Worm (Caenorhabditis elegans) whole organism, late embryonic: ENCODE data around the gene C04B4.1.
"Not testable (repeated sequence)": the region's sequence is repeated elsewhere in the genome, so short reads cannot be mapped to it uniquely, and the experiment has no call there.

ENCODE experiments used
- F13H6.1 ChIP-seq: sonication (generic microtip); optimal IDR thresholded peaks from 2 replicates; lab custom pipeline; 2016; ENCODE audit warnings: missing genetic modification characterization, missing compliant biosample characterization
- K09A11.1 ChIP-seq: sonication (generic microtip); optimal IDR thresholded peaks from 2 replicates; lab custom pipeline; 2017; ENCODE audit warnings: antibody characterized with exemption, mild to moderate bottlenecking, missing genetic modification characterization, missing compliant biosample characterization; ENCODE audit not compliant: insufficient read depth
- T23F11.4 ChIP-seq: fragments of 200-800 bp; sonication (Bioruptor generic); optimal IDR thresholded peaks from 2 replicates; lab custom pipeline; 2018; ENCODE audit warnings: mild to moderate bottlenecking, missing genetic modification characterization, missing compliant biosample characterization
- Y22D7AL.16 ChIP-seq: sonication (generic microtip); optimal IDR thresholded peaks from 2 replicates; lab custom pipeline; 2016; ENCODE audit warnings: missing genetic modification characterization, missing compliant biosample characterization
- ahr-1 ChIP-seq: sonication (generic microtip); optimal IDR thresholded peaks from 2 replicates; lab custom pipeline; 2016; ENCODE audit warnings: missing genetic modification characterization, missing compliant biosample characterization
- ama-1 ChIP-seq: fragments of 150-350 bp; optimal IDR thresholded peaks from 2 replicates; lab custom pipeline; 2014
- ceh-14 ChIP-seq: sonication (generic microtip); optimal IDR thresholded peaks from 2 replicates; lab custom pipeline; 2016; ENCODE audit warnings: missing genotype, missing genetic modification characterization, missing compliant biosample characterization
- ceh-19 ChIP-seq: fragments of 200-800 bp; sonication (Bioruptor generic); optimal IDR thresholded peaks from 2 replicates; lab custom pipeline; 2018; ENCODE audit warnings: mild to moderate bottlenecking, missing genetic modification characterization, missing compliant biosample characterization
- ceh-22 ChIP-seq: sonication (generic microtip); optimal IDR thresholded peaks from 2 replicates; lab custom pipeline; 2017; ENCODE audit warnings: missing biosample characterization, missing genetic modification characterization
- ceh-24 ChIP-seq: sonication (generic microtip); optimal IDR thresholded peaks from 2 replicates; lab custom pipeline; 2016; ENCODE audit warnings: mild to moderate bottlenecking, missing genetic modification characterization, missing compliant biosample characterization
- ceh-31 ChIP-seq: sonication (generic microtip); optimal IDR thresholded peaks from 2 replicates; lab custom pipeline; 2016; ENCODE audit warnings: missing genetic modification characterization, missing compliant biosample characterization
- ceh-45 ChIP-seq: fragments of 200-800 bp; sonication (Bioruptor generic); IDR thresholded peaks from 2 replicates; pipeline ENCODE4 v1.3.6; 2022; ENCODE audit warnings: missing genetic modification reagents, missing genetic modification characterization, missing compliant biosample characterization
- ceh-9 ChIP-seq: sonication (generic microtip); optimal IDR thresholded peaks from 2 replicates; lab custom pipeline; 2016; ENCODE audit warnings: mild to moderate bottlenecking, missing genetic modification characterization, inconsistent platforms, missing compliant biosample characterization
- dmd-4 ChIP-seq: sonication (generic microtip); optimal IDR thresholded peaks from 2 replicates; lab custom pipeline; 2016; ENCODE audit warnings: borderline replicate concordance, missing genetic modification characterization, missing compliant biosample characterization
- elt-2 ChIP-seq: sonication (generic microtip); optimal IDR thresholded peaks from 2 replicates; lab custom pipeline; 2016; ENCODE audit warnings: missing genetic modification reagents, missing genetic modification characterization, missing compliant biosample characterization
- elt-4 ChIP-seq: sonication (generic microtip); optimal IDR thresholded peaks from 2 replicates; lab custom pipeline; 2016; ENCODE audit warnings: missing genetic modification characterization, missing compliant biosample characterization
- fax-1 ChIP-seq: sonication (generic microtip); optimal IDR thresholded peaks from 2 replicates; lab custom pipeline; 2016; ENCODE audit warnings: missing genotype, missing genetic modification characterization, missing compliant biosample characterization
- fkh-10 ChIP-seq: fragments of 150-350 bp; optimal IDR thresholded peaks from 2 replicates; lab custom pipeline; 2014; ENCODE audit warnings: missing biosample characterization, missing genetic modification reagents, missing genetic modification characterization
- fkh-6 ChIP-seq: sonication (generic microtip); optimal IDR thresholded peaks from 2 replicates; lab custom pipeline; 2016; ENCODE audit warnings: missing genetic modification characterization, missing compliant biosample characterization
- hlh-13 ChIP-seq: fragments of 200-800 bp; sonication (Bioruptor generic); optimal IDR thresholded peaks from 2 replicates; lab custom pipeline; 2018; ENCODE audit warnings: mild to moderate bottlenecking, missing genetic modification characterization, missing compliant biosample characterization
- hlh-15 ChIP-seq: sonication (generic microtip); optimal IDR thresholded peaks from 2 replicates; lab custom pipeline; 2016; ENCODE audit warnings: missing genetic modification characterization, missing compliant biosample characterization
- hlh-6 ChIP-seq: sonication (generic microtip); optimal IDR thresholded peaks from 2 replicates; lab custom pipeline; 2016; ENCODE audit warnings: missing genotype, missing genetic modification characterization, missing compliant biosample characterization
- lim-6 ChIP-seq: sonication (generic microtip); optimal IDR thresholded peaks from 2 replicates; lab custom pipeline; 2016; ENCODE audit warnings: missing genetic modification characterization, missing compliant biosample characterization
- lin-11 ChIP-seq: fragments of 200-800 bp; sonication (Bioruptor generic); optimal IDR thresholded peaks from 2 replicates; lab custom pipeline; 2018; ENCODE audit warnings: mild to moderate bottlenecking, missing genetic modification characterization, missing compliant biosample characterization
- npax-4 ChIP-seq: sonication (generic microtip); optimal IDR thresholded peaks from 2 replicates; lab custom pipeline; 2016; ENCODE audit warnings: missing genetic modification characterization, missing compliant biosample characterization
- pag-3 ChIP-seq: sonication (generic microtip); optimal IDR thresholded peaks from 2 replicates; lab custom pipeline; 2016; ENCODE audit warnings: missing compliant biosample characterization, missing genetic modification characterization, borderline replicate concordance
- pros-1 ChIP-seq: fragments of 150-350 bp; optimal IDR thresholded peaks from 2 replicates; lab custom pipeline; 2014; ENCODE audit warnings: missing biosample characterization, missing genetic modification reagents, missing genetic modification characterization
- rnt-1 ChIP-seq: sonication (generic microtip); optimal IDR thresholded peaks from 2 replicates; lab custom pipeline; 2016; ENCODE audit warnings: missing genetic modification characterization, missing compliant biosample characterization
- sdc-2 ChIP-seq: sonication (generic microtip); optimal IDR thresholded peaks from 2 replicates; lab custom pipeline; 2016; ENCODE audit warnings: missing genotype, missing genetic modification characterization, missing compliant biosample characterization
- tbx-2 ChIP-seq: sonication (generic microtip); optimal IDR thresholded peaks from 2 replicates; lab custom pipeline; 2016; ENCODE audit warnings: missing genetic modification characterization, missing compliant biosample characterization
- tbx-7 ChIP-seq: sonication (generic microtip); optimal IDR thresholded peaks from 2 replicates; lab custom pipeline; 2016; ENCODE audit warnings: missing genotype, missing genetic modification characterization, missing compliant biosample characterization
- ttx-3 ChIP-seq: sonication (generic microtip); optimal IDR thresholded peaks from 2 replicates; lab custom pipeline; 2016; ENCODE audit warnings: missing genetic modification reagents, missing genetic modification characterization, missing compliant biosample characterization
- unc-3 ChIP-seq, 2 experiments: fragments of 200-800 bp in 1 of 2; sonication (Bioruptor generic) in 1 of 2; sonication (generic microtip) in 1 of 2; conservative IDR thresholded peaks in 1 of 2; optimal IDR thresholded peaks in 1 of 2; 2 replicates each; pipeline versions ENCODE4 v1.3.6 to Lab custom; 2016 to 2022; ENCODE audit warnings: missing compliant biosample characterization in 2 of 2, missing genetic modification characterization in 2 of 2, missing genetic modification reagents in 1 of 2
- unc-42 ChIP-seq: sonication (generic microtip); optimal IDR thresholded peaks from 2 replicates; lab custom pipeline; 2016; ENCODE audit warnings: missing genotype, missing genetic modification characterization, missing compliant biosample characterization
- unc-55 ChIP-seq: sonication (generic microtip); optimal IDR thresholded peaks from 2 replicates; lab custom pipeline; 2017; ENCODE audit warnings: missing biosample characterization, missing genetic modification reagents, missing genetic modification characterization
- ztf-16 ChIP-seq: sonication (generic microtip); optimal IDR thresholded peaks from 2 replicates; lab custom pipeline; 2017; ENCODE audit warnings: missing genetic modification characterization, missing compliant biosample characterization

Gene C04B4.1

ce11 chrX:12296392-12296791 is 15.8 kb downstream of the C04B4.1 start, which contains the start of gene W06D11.2:
W06D11.2 (minus strand) TSS chrX:12296730.
- TF ChIP-seq pros-1 (tag; lab: Kevin White, UChicago) (no peak), pag-3 (tag; lab: Kevin White, UChicago) (no peak), hlh-13 (no peak)
- TF ChIP-seq, all 69 proteins: peak for 0

- TF ChIP-seq ttx-3 (tag; lab: Kevin White, UChicago): no peak
- TF ChIP-seq pros-1 (tag; lab: Kevin White, UChicago): no peak
- no peak for TF ChIP-seq elt-2 (tag; lab: Kevin White, UChicago)
- no peak for TF ChIP-seq unc-3 (GFP tag; conservative IDR thresholded peaks at IDR 0.05; lab: Robert Waterston, UW)
- TF ChIP-seq unc-3 (tag; optimal IDR thresholded peaks at IDR 0.05; lab: Kevin White, UChicago): no peak
- TF ChIP-seq elt-4 (tag; lab: Kevin White, UChicago): no peak
- TF ChIP-seq fkh-6 (tag; lab: Kevin White, UChicago): no peak
- TF ChIP-seq rnt-1 (tag; lab: Kevin White, UChicago): no peak
- TF ChIP-seq pag-3 (tag; lab: Kevin White, UChicago): no peak
- no peak for TF ChIP-seq hlh-6
- TF ChIP-seq ceh-24: no peak
- TF ChIP-seq ceh-19 (GFP tag; lab: Kevin White, UChicago): no peak
- no peak for TF ChIP-seq ceh-9
- TF ChIP-seq lin-11 (tag; lab: Kevin White, UChicago): no peak
- no peak for TF ChIP-seq ztf-16 (tag; lab: Kevin White, UChicago)
- no peak for TF ChIP-seq T23F11.4 (GFP tag; lab: Kevin White, UChicago)
- TF ChIP-seq ceh-31: no peak
- TF ChIP-seq dmd-4: no peak
- no peak for TF ChIP-seq unc-55 (GFP tag; lab: Kevin White, UChicago)
- no peak for TF ChIP-seq npax-4 (tag; lab: Kevin White, UChicago)
Observed at ce11 chrX:12298324-12298723, 17.7 kb downstream of the C04B4.1 start, which contains the start of gene W06D11.3. W06D11.3 (plus strand) TSS chrX:12298683.

- TF ChIP-seq K09A11.1 (tag; lab: Kevin White, UChicago) (no peak), ceh-22 (tag; lab: Kevin White, UChicago) (no peak), T23F11.4 (GFP tag; lab: Kevin White, UChicago) (no peak)
Observed at ce11 chrX:12299834-12300233, 19.3 kb downstream of the C04B4.1 start, which contains the start of gene W06D11.5. W06D11.5 (plus strand) TSS chrX:12300134.

ce11 chrX:12302755-12303154 is 22.2 kb downstream of the C04B4.1 start, which contains the start of gene dot-1.3:
dot-1.3 (minus strand) TSS chrX:12302855.
- not testable (repeated sequence) for TF ChIP-seq lim-6 (tag; lab: Kevin White, UChicago); ceh-14; ama-1 (lab: Kevin White, UChicago)

ce11 chrX:12304231-12304630 is 23.7 kb downstream of the C04B4.1 start:
- no peak for TF ChIP-seq ttx-3 (tag; lab: Kevin White, UChicago)
- no peak for TF ChIP-seq F13H6.1 (tag; lab: Kevin White, UChicago)
- no peak for TF ChIP-seq ahr-1 (tag; lab: Kevin White, UChicago)
- TF ChIP-seq tbx-7: no peak
- TF ChIP-seq unc-3 (GFP tag; conservative IDR thresholded peaks at IDR 0.05; lab: Robert Waterston, UW): no peak
- TF ChIP-seq unc-3 (tag; optimal IDR thresholded peaks at IDR 0.05; lab: Kevin White, UChicago): no peak
- TF ChIP-seq tbx-2: no peak
- TF ChIP-seq fkh-10: no peak
- TF ChIP-seq sdc-2 (tag; lab: Kevin White, UChicago): no peak
- TF ChIP-seq Y22D7AL.16 (tag; lab: Kevin White, UChicago): no peak

- TF ChIP-seq unc-42 (tag; lab: Kevin White, UChicago) (no peak), fax-1 (tag; lab: Kevin White, UChicago) (no peak), hlh-15 (tag; lab: Kevin White, UChicago) (no peak), ceh-45 (GFP tag; lab: Robert Waterston, UW) (no peak), Y22D7AL.16 (tag; lab: Kevin White, UChicago) (no peak)
Observed at ce11 chrX:12306565-12306964, 26.0 kb downstream of the C04B4.1 start, which contains the start of gene phf-32. phf-32 (plus strand) TSS chrX:12306865.
